Fruit fly (Drosophila melanogaster): ENCODE results near the gene CG15369.

dm6 chrX:9255021-9255420, 38.3 kb downstream of the CG15369 start:
- TF ChIP-seq CG8159 (tag; optimal IDR thresholded peaks at IDR 0.05) (no peak), CG15710 (tag; optimal IDR thresholded peaks at IDR 0.05) (no peak), EcR (GFP tag; optimal IDR thresholded peaks at IDR 0.05) (no peak), gl (tag; optimal IDR thresholded peaks at IDR 0.05) (no peak), D1 (tag; optimal IDR thresholded peaks at IDR 0.05) (no peak), CG32121 (GFP tag; IDR thresholded peaks at IDR 0.05) (no peak), CG9948 (tag; optimal IDR thresholded peaks at IDR 0.05) (no peak), CG13204 (GFP tag; optimal IDR thresholded peaks at IDR 0.05) (no peak), Ets98B (GFP tag; IDR thresholded peaks at IDR 0.05) (no peak), fd96Ca (GFP tag; IDR thresholded peaks at IDR 0.05) (no peak), CG12605 (GFP tag; IDR thresholded peaks at IDR 0.05) (no peak), CG4496 (GFP tag; IDR thresholded peaks at IDR 0.05) (no peak), CG10348 (GFP tag; IDR thresholded peaks at IDR 0.05) (no peak)

All from whole organism, pupa.